Fruit fly (Drosophila melanogaster) whole organism, embryonic: Measurements from ENCODE around the gene Snx27.

ENCODE experiments used
- Aef1 ChIP-seq: fragments of 200-800 bp; sonication (Bioruptor generic); IDR thresholded peaks from 3 replicates; pipeline ENCODE4 v1.3.6; 2022; ENCODE audit warnings: missing biosample characterization, missing genetic modification characterization
- CG10147 ChIP-seq: fragments of 200-800 bp; sonication (Bioruptor generic); optimal IDR thresholded peaks from 2 replicates; lab custom pipeline; 2019; ENCODE audit warnings: missing biosample characterization, mild to moderate bottlenecking, missing genetic modification characterization, moderate library complexity
- CG10209 ChIP-seq: fragments of 200-800 bp; sonication (Bioruptor generic); optimal IDR thresholded peaks from 3 replicates; lab custom pipeline; 2017; ENCODE audit warnings: missing biosample characterization, mild to moderate bottlenecking, missing genetic modification characterization, missing genetic modification reagents
- CG10274 ChIP-seq: fragments of 200-800 bp; sonication (Bioruptor generic); optimal IDR thresholded peaks from 3 replicates; lab custom pipeline; 2017; ENCODE audit warnings: missing biosample characterization, mild to moderate bottlenecking, missing genetic modification characterization
- CG10366 ChIP-seq: fragments of 200-800 bp; sonication (Bioruptor generic); IDR thresholded peaks from 2 replicates; pipeline ENCODE4 v1.3.6; 2022; ENCODE audit warnings: missing biosample characterization, missing genetic modification characterization
- CG11398 ChIP-seq: fragments of 200-800 bp; sonication (Bioruptor generic); optimal IDR thresholded peaks from 2 replicates; lab custom pipeline; 2016; ENCODE audit warnings: missing biosample characterization, missing genetic modification characterization
- CG12071 ChIP-seq: fragments of 200-800 bp; sonication (Bioruptor generic); optimal IDR thresholded peaks from 3 replicates; lab custom pipeline; 2018; ENCODE audit warnings: missing biosample characterization, mild to moderate bottlenecking, missing genetic modification characterization
- CG1233 ChIP-seq: fragments of 200-800 bp; sonication (Bioruptor generic); optimal IDR thresholded peaks from 4 replicates; lab custom pipeline; 2018; ENCODE audit warnings: missing biosample characterization, mild to moderate bottlenecking, missing genetic modification characterization
- CG14965 ChIP-seq: fragments of 200-800 bp; sonication (Bioruptor generic); optimal IDR thresholded peaks from 2 replicates; lab custom pipeline; 2016; ENCODE audit warnings: missing biosample characterization, missing genetic modification characterization, borderline replicate concordance
- CG16813 ChIP-seq: fragments of 200-800 bp; sonication (Bioruptor generic); IDR thresholded peaks from 3 replicates; pipeline ENCODE4 v1.3.6; 2022; ENCODE audit warnings: missing biosample characterization, missing genetic modification characterization; ENCODE audit not compliant: partially characterized antibody
- CG17612 ChIP-seq: fragments of 200-800 bp; sonication (Bioruptor generic); IDR thresholded peaks from 2 replicates; pipeline ENCODE4 v1.3.6; 2022; ENCODE audit warnings: missing biosample characterization, missing genetic modification characterization
- CG32532 ChIP-seq: fragments of 200-800 bp; sonication (Bioruptor generic); IDR thresholded peaks from 2 replicates; pipeline ENCODE4 v1.3.6; 2022; ENCODE audit warnings: missing biosample characterization, missing genetic modification characterization
- CG32767 ChIP-seq: fragments of 200-800 bp; sonication (Bioruptor generic); IDR thresholded peaks from 2 replicates; pipeline ENCODE4 v1.3.6; 2022; ENCODE audit warnings: missing biosample characterization, missing genetic modification characterization
- CG7745 ChIP-seq: fragments of 200-800 bp; sonication (Bioruptor generic); optimal IDR thresholded peaks from 2 replicates; lab custom pipeline; 2018; ENCODE audit warnings: missing biosample characterization, mild to moderate bottlenecking, missing genetic modification characterization, moderate library complexity
- CG7987 ChIP-seq: fragments of 200-800 bp; sonication (Bioruptor generic); optimal IDR thresholded peaks from 2 replicates; lab custom pipeline; 2018; ENCODE audit warnings: missing biosample characterization, mild to moderate bottlenecking, missing genetic modification characterization, moderate library complexity
- CG8765 ChIP-seq: fragments of 200-800 bp; sonication (Bioruptor generic); IDR thresholded peaks from 2 replicates; pipeline ENCODE4 v1.3.6; 2022; ENCODE audit warnings: missing biosample characterization, missing genetic modification characterization
- CG8944 ChIP-seq: fragments of 200-800 bp; sonication (Bioruptor generic); optimal IDR thresholded peaks from 3 replicates; lab custom pipeline; 2016; ENCODE audit warnings: missing biosample characterization, missing genetic modification characterization
- CTCF ChIP-seq: fragments of 200-800 bp; sonication (Bioruptor generic); optimal IDR thresholded peaks from 2 replicates; lab custom pipeline; 2017; ENCODE audit warnings: missing biosample characterization, mild to moderate bottlenecking, missing genetic modification characterization, moderate library complexity
- Ets65A ChIP-seq: fragments of 200-800 bp; sonication (Bioruptor generic); peaks from one replicate; lab custom pipeline; 2016; ENCODE audit warnings: missing biosample characterization, missing genetic modification characterization
- HLH54F ChIP-seq: fragments of 200-800 bp; sonication (Bioruptor generic); optimal IDR thresholded peaks from 3 replicates; lab custom pipeline; 2016; ENCODE audit warnings: missing biosample characterization, missing genetic modification characterization
- Hr78 ChIP-seq, 2 experiments: fragments of 200-800 bp in 1 of 2; fragments of >200 bp in 1 of 2; sonication (Bioruptor generic) in 1 of 2; optimal IDR thresholded peaks; 2 replicates each; lab custom pipeline; 2017 to 2019; ENCODE audit warnings: missing biosample characterization in 2 of 2, missing genetic modification characterization in 2 of 2, mild to moderate bottlenecking in 1 of 2, moderate library complexity in 1 of 2
- MESR4 ChIP-seq: fragments of 200-800 bp; sonication (Bioruptor generic); optimal IDR thresholded peaks from 2 replicates; lab custom pipeline; 2018; ENCODE audit warnings: missing biosample characterization, mild to moderate bottlenecking, missing genetic modification characterization, moderate library complexity
- Med ChIP-seq: fragments of 200-800 bp; sonication (Bioruptor generic); peaks from one replicate; lab custom pipeline; 2016; ENCODE audit warnings: missing biosample characterization, missing genetic modification characterization, mild to moderate bottlenecking, inconsistent platforms, moderate library complexity
- Nf-YC ChIP-seq: fragments of 200-800 bp; optimal IDR thresholded peaks from 3 replicates; lab custom pipeline; 2019; ENCODE audit warnings: missing biosample characterization, mild to moderate bottlenecking, missing genetic modification characterization, moderate library complexity
- Side ChIP-seq: fragments of 200-800 bp; sonication (Bioruptor generic); optimal IDR thresholded peaks from 2 replicates; lab custom pipeline; 2016; ENCODE audit warnings: missing biosample characterization, missing genetic modification characterization
- Sin3A ChIP-seq: fragments of >200 bp; optimal IDR thresholded peaks from 2 replicates; lab custom pipeline; 2018
- Spps ChIP-seq: fragments of 200-800 bp; sonication (Bioruptor generic); optimal IDR thresholded peaks from 2 replicates; lab custom pipeline; 2018; ENCODE audit warnings: missing biosample characterization, mild to moderate bottlenecking, missing genetic modification characterization
- Xrp1 ChIP-seq: fragments of 200-800 bp; sonication (Bioruptor generic); IDR thresholded peaks from 2 replicates; pipeline ENCODE4 v1.3.6; 2022; ENCODE audit warnings: missing biosample characterization, missing genetic modification characterization
- ac ChIP-seq: fragments of 200-800 bp; sonication (Bioruptor generic); optimal IDR thresholded peaks from 3 replicates; lab custom pipeline; 2017; ENCODE audit warnings: missing biosample characterization, mild to moderate bottlenecking, missing genetic modification characterization
- al ChIP-seq: fragments of 200-800 bp; sonication (Bioruptor generic); IDR thresholded peaks from 2 replicates; pipeline ENCODE4 v1.3.6; 2022; ENCODE audit warnings: missing biosample characterization, missing genetic modification characterization
- ap ChIP-seq: fragments of 200-800 bp; sonication (Bioruptor generic); IDR thresholded peaks from 2 replicates; pipeline ENCODE4 v1.3.6; 2022; ENCODE audit warnings: missing biosample characterization, missing genetic modification characterization
- bab2 ChIP-seq: fragments of 200-800 bp; sonication (Bioruptor generic); optimal IDR thresholded peaks from 2 replicates; lab custom pipeline; 2016; ENCODE audit warnings: missing biosample characterization, missing genetic modification characterization
- bbx ChIP-seq: fragments of 200-800 bp; sonication (Bioruptor generic); IDR thresholded peaks from 2 replicates; pipeline ENCODE4 v1.3.6; 2022; ENCODE audit warnings: missing biosample characterization, missing genetic modification characterization; ENCODE audit not compliant: partially characterized antibody
- chm ChIP-seq: fragments of 200-800 bp; sonication (Bioruptor generic); IDR thresholded peaks from 2 replicates; pipeline ENCODE4 v1.3.6; 2022; ENCODE audit warnings: missing biosample characterization, missing genetic modification characterization
- da ChIP-seq: fragments of 200-800 bp; sonication (Bioruptor generic); optimal IDR thresholded peaks from 2 replicates; lab custom pipeline; 2016; ENCODE audit warnings: missing biosample characterization, missing genetic modification characterization
- dpn ChIP-seq, 2 experiments: fragments of 200-800 bp; sonication (Bioruptor generic); optimal IDR thresholded peaks; 3 replicates each; lab custom pipeline; 2016; ENCODE audit warnings: missing biosample characterization in 2 of 2, missing genetic modification characterization in 2 of 2
- eve ChIP-seq, 2 experiments: fragments of >200 bp; optimal IDR thresholded peaks; 2 replicates each; lab custom pipeline; 2017; ENCODE audit warnings: missing biosample characterization in 2 of 2, missing genetic modification characterization in 2 of 2
- ewg ChIP-seq: fragments of 200-800 bp; sonication (Bioruptor generic); optimal IDR thresholded peaks from 3 replicates; lab custom pipeline; 2017; ENCODE audit warnings: mild to moderate bottlenecking, missing biosample characterization, missing genetic modification reagents, missing genetic modification characterization
- fu2 ChIP-seq: fragments of 200-800 bp; sonication (Bioruptor generic); optimal IDR thresholded peaks from 2 replicates; lab custom pipeline; 2016; ENCODE audit warnings: missing biosample characterization, missing genetic modification characterization
- gt ChIP-seq: fragments of 200-800 bp; sonication (Bioruptor generic); IDR thresholded peaks from 2 replicates; pipeline ENCODE4 v1.3.6; 2022; ENCODE audit warnings: missing biosample characterization, missing genetic modification characterization
- insv ChIP-seq, 2 experiments: fragments of 200-800 bp; sonication (Bioruptor generic); optimal IDR thresholded peaks; 3 replicates each; lab custom pipeline; 2016 to 2018; ENCODE audit warnings: missing biosample characterization in 2 of 2, missing genetic modification characterization in 2 of 2
- p53 ChIP-seq: fragments of 200-800 bp; sonication (Bioruptor generic); optimal IDR thresholded peaks from 2 replicates; lab custom pipeline; 2016; ENCODE audit warnings: missing biosample characterization, missing genetic modification characterization
- pan ChIP-seq, 4 experiments: fragments of >200 bp in 3 of 4; fragments of 200-800 bp in 1 of 4; sonication (Bioruptor generic) in 1 of 4; optimal IDR thresholded peaks in 3 of 4; IDR thresholded peaks in 1 of 4; 2 replicates each; pipeline versions ENCODE4 v1.3.6 to Lab custom; 2017 to 2022; ENCODE audit warnings: missing biosample characterization in 2 of 4, missing genetic modification characterization in 2 of 4, mixed read lengths in 1 of 4
- peb ChIP-seq: fragments of 200-800 bp; sonication (Bioruptor generic); IDR thresholded peaks from 2 replicates; pipeline ENCODE4 v1.3.6; 2022; ENCODE audit warnings: missing biosample characterization, missing genetic modification characterization
- ranshi ChIP-seq: fragments of 200-800 bp; sonication (Bioruptor generic); IDR thresholded peaks from 2 replicates; pipeline ENCODE4 v1.3.6; 2022; ENCODE audit warnings: missing biosample characterization, missing genetic modification characterization
- ro ChIP-seq: fragments of 200-800 bp; sonication (Bioruptor generic); IDR thresholded peaks from 2 replicates; pipeline ENCODE4 v1.3.6; 2022; ENCODE audit warnings: missing biosample characterization, missing genetic modification characterization
- row ChIP-seq: fragments of 200-800 bp; sonication (Bioruptor generic); IDR thresholded peaks from 3 replicates; pipeline ENCODE4 v1.3.6; 2022; ENCODE audit warnings: missing biosample characterization, missing genetic modification characterization
- slou ChIP-seq: fragments of 200-800 bp; sonication (Bioruptor generic); optimal IDR thresholded peaks from 3 replicates; lab custom pipeline; 2016; ENCODE audit warnings: missing biosample characterization, missing genetic modification characterization
- stc ChIP-seq: fragments of 200-800 bp; sonication (Bioruptor generic); IDR thresholded peaks from 2 replicates; pipeline ENCODE4 v1.3.6; 2022; ENCODE audit warnings: missing biosample characterization, missing genetic modification characterization
- tio ChIP-seq: fragments of 200-800 bp; sonication (Bioruptor generic); optimal IDR thresholded peaks from 2 replicates; lab custom pipeline; 2017; ENCODE audit warnings: missing biosample characterization, missing genetic modification characterization, inconsistent platforms
- toy ChIP-seq: fragments of 200-800 bp; sonication (Bioruptor generic); IDR thresholded peaks from 2 replicates; pipeline ENCODE4 v1.3.6; 2022; ENCODE audit warnings: missing biosample characterization, missing genetic modification characterization
- unpg ChIP-seq: fragments of 200-800 bp; sonication (Bioruptor generic); optimal IDR thresholded peaks from 3 replicates; lab custom pipeline; 2018; ENCODE audit warnings: missing biosample characterization, mild to moderate bottlenecking, missing genetic modification characterization, moderate library complexity

Snx27 gene

DNA sequence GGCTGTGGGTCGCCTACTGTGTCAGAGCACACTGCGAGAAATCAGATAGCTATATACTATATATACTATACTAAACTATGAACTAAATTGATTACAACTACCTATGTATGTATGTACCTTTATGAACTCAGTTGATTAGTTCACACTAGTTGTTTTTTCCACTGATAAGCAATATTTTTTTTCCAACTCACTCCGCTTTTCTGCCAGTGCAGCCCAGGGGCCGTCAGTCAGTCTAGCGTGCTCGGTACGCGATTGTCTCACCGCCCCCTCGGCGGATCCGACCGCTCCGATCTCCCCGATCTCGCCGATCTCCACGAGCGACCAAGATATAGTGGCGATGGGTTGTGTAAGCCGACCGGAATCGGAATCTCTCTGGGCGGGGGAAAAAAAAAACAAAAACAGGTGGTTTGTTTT is 31.9 kb downstream of the Snx27 start (continued):
- TF ChIP-seq CG7745 (tag; lab: Kevin White, UChicago), result no peak
- no peak for TF ChIP-seq Spps (tag; lab: Kevin White, UChicago)
- peak; percentile 44 for TF ChIP-seq CG8944
- no peak for TF ChIP-seq Sin3A (lab: Kevin White, UChicago)
- TF ChIP-seq al (GFP tag; lab: Robert Waterston, UW), result peak; percentile 93
- TF ChIP-seq Nf-YC (tag; lab: Kevin White, UChicago), result peak; percentile 75
- no peak for TF ChIP-seq eve (GFP tag; optimal IDR thresholded peaks at IDR 0.05; lab: Kevin White, UChicago)
- no peak for TF ChIP-seq insv (GFP tag; optimal IDR thresholded peaks at IDR 0.05; lab: Kevin White, UChicago)
- peak; percentile 83 for TF ChIP-seq chm
- peak; percentile 89 for TF ChIP-seq CG10147 (GFP tag; lab: Kevin White, UChicago)
- TF ChIP-seq CG10274 (GFP tag; lab: Kevin White, UChicago), result peak; percentile 62
- TF ChIP-seq toy (GFP tag; lab: Robert Waterston, UW), result peak; percentile 88
- TF ChIP-seq CG11398 (GFP tag; lab: Kevin White, UChicago), result no peak
- TF ChIP-seq Hr78 (GFP tag; optimal IDR thresholded peaks at IDR 0.05; lab: Kevin White, UChicago), result peak in 1 of 2 experiments; percentile 32
- TF ChIP-seq CG32767, result peak; percentile 84
- TF ChIP-seq Xrp1, result peak; percentile 84
- peak; percentile 88 for TF ChIP-seq stc (GFP tag; lab: Robert Waterston, UW)
- TF ChIP-seq ranshi (GFP tag; lab: Robert Waterston, UW), result peak; percentile 90
- peak; percentile 80 for TF ChIP-seq ap (GFP tag; lab: Robert Waterston, UW)
- TF ChIP-seq ac, result no peak
- peak; percentile 86 for TF ChIP-seq CG12071 (GFP tag; lab: Kevin White, UChicago)
- peak; percentile 90 for TF ChIP-seq row (GFP tag; lab: Robert Waterston, UW)
- TF ChIP-seq p53 (GFP tag; lab: Kevin White, UChicago), result peak; percentile 26
- TF ChIP-seq CG10209 (GFP tag; lab: Kevin White, UChicago), result peak; percentile 77
- TF ChIP-seq CG17612 (GFP tag; lab: Robert Waterston, UW), result peak; percentile 86
- TF ChIP-seq pan (optimal IDR thresholded peaks at IDR 0.05; lab: Kevin White, UChicago), result no peak
- TF ChIP-seq pan (GFP tag; optimal IDR thresholded peaks at IDR 0.05 in 1 of 2, IDR thresholded peaks at IDR 0.05 in 1 of 2), result peak in 1 of 2 experiments; percentile 95
- TF ChIP-seq CG14965 (GFP tag; lab: Kevin White, UChicago), result no peak
- TF ChIP-seq CG10366, result peak; percentile 82
- no peak for TF ChIP-seq bbx (GFP tag; lab: Robert Waterston, UW)
- TF ChIP-seq CG32532 (GFP tag; lab: Robert Waterston, UW), result peak; percentile 96
- TF ChIP-seq da (GFP tag; lab: Kevin White, UChicago), result no peak
- peak; percentile 97 for TF ChIP-seq Med (GFP tag; lab: Kevin White, UChicago)
- TF ChIP-seq MESR4 (GFP tag; lab: Kevin White, UChicago), result no peak
- TF ChIP-seq dpn (GFP tag; optimal IDR thresholded peaks at IDR 0.05; lab: Kevin White, UChicago), result peak; percentile 79 to 82
- TF ChIP-seq Side (GFP tag; lab: Kevin White, UChicago), result peak; percentile 53
- peak; percentile 86 for TF ChIP-seq unpg (GFP tag; lab: Kevin White, UChicago)
- TF ChIP-seq CG16813, result no peak
- TF ChIP-seq peb (GFP tag; lab: Robert Waterston, UW), result peak; percentile 82
- TF ChIP-seq CG8765, result peak; percentile 47
- peak; percentile 90 for TF ChIP-seq Aef1 (GFP tag; lab: Robert Waterston, UW)
- TF ChIP-seq slou, result peak; percentile 35
- peak; percentile 50 for TF ChIP-seq ewg (GFP tag; lab: Kevin White, UChicago)
- TF ChIP-seq CG1233 (GFP tag; lab: Kevin White, UChicago), result peak; percentile 70
- TF ChIP-seq Ets65A, result peak; percentile 84
- peak; percentile 43 for TF ChIP-seq HLH54F (GFP tag; lab: Kevin White, UChicago)
- peak; percentile 36 for TF ChIP-seq CTCF (GFP tag; lab: Kevin White, UChicago)
- TF ChIP-seq CG7987 (GFP tag; lab: Kevin White, UChicago), result peak; percentile 58
- TF ChIP-seq bab2 (GFP tag; lab: Kevin White, UChicago), result peak; percentile 45
- TF ChIP-seq gt (GFP tag; lab: Robert Waterston, UW), result peak; percentile 53
- TF ChIP-seq ro (GFP tag; lab: Robert Waterston, UW), result peak; percentile 80
- TF ChIP-seq tio, result peak; percentile 35
- no peak for TF ChIP-seq fu2 (GFP tag; lab: Kevin White, UChicago)
